Worm (Caenorhabditis elegans): ENCODE data around the gene dcaf-13.

- TF ChIP-seq hmg-4 (GFP tag; optimal IDR thresholded peaks at IDR 0.05) (no peak), tbx-37 (GFP tag; conservative IDR thresholded peaks at IDR 0.05) (no peak), ama-1 (optimal IDR thresholded peaks at IDR 0.05) (no peak), flt-1 (GFP tag; IDR thresholded peaks at IDR 0.05) (no peak), ceh-13 (GFP tag; optimal IDR thresholded peaks at IDR 0.05) (no peak), B0310.2 (tag; optimal IDR thresholded peaks at IDR 0.05) (no peak), aly-1 (tag; optimal IDR thresholded peaks at IDR 0.05) (no peak), hmbx-1 (tag; optimal IDR thresholded peaks at IDR 0.05) (no peak), tra-4 (tag; optimal IDR thresholded peaks at IDR 0.05) (no peak), tbx-11 (GFP tag; IDR thresholded peaks at IDR 0.05) (no peak), sea-1 (GFP tag; conservative IDR thresholded peaks at IDR 0.05) (no peak)
Observed at ce11 chrII:4468897-4469459, 44.3 kb upstream of the dcaf-13 start.

Data from whole organism, early embryonic.